Fruit fly (Drosophila melanogaster) whole organism, embryonic: Measurements from ENCODE around the gene CG14913.

Experiments
- CG10462 ChIP-seq: fragments of 200-800 bp; sonication (Bioruptor generic); optimal IDR thresholded peaks from 2 replicates; lab custom pipeline; 2016; ENCODE audit warnings: missing biosample characterization, missing genetic modification characterization
- CG12071 ChIP-seq: fragments of 200-800 bp; sonication (Bioruptor generic); optimal IDR thresholded peaks from 3 replicates; lab custom pipeline; 2018; ENCODE audit warnings: missing biosample characterization, mild to moderate bottlenecking, missing genetic modification characterization
- CG12219 ChIP-seq: fragments of 200-800 bp; sonication (Bioruptor generic); optimal IDR thresholded peaks from 3 replicates; lab custom pipeline; 2018; ENCODE audit warnings: missing biosample characterization, mild to moderate bottlenecking, missing genetic modification characterization
- CG13123 ChIP-seq: fragments of 200-800 bp; sonication (Bioruptor generic); optimal IDR thresholded peaks from 2 replicates; lab custom pipeline; 2016; ENCODE audit warnings: missing biosample characterization, missing genetic modification characterization
- CG16863 ChIP-seq: fragments of 200-800 bp; sonication (Bioruptor generic); optimal IDR thresholded peaks from 3 replicates; lab custom pipeline; 2016; ENCODE audit warnings: missing biosample characterization, missing genetic modification characterization
- CG18599 ChIP-seq: fragments of 200-800 bp; sonication (Bioruptor generic); optimal IDR thresholded peaks from 3 replicates; lab custom pipeline; 2017; ENCODE audit warnings: missing biosample characterization, missing genetic modification characterization, mild to moderate bottlenecking, moderate library complexity, missing genetic modification reagents
- CG18764 ChIP-seq: fragments of 200-800 bp; sonication (Bioruptor generic); optimal IDR thresholded peaks from 3 replicates; lab custom pipeline; 2016; ENCODE audit warnings: missing biosample characterization, missing genetic modification characterization
- CG2116 ChIP-seq: fragments of 200-800 bp; sonication (Bioruptor generic); optimal IDR thresholded peaks from 3 replicates; lab custom pipeline; 2018; ENCODE audit warnings: missing biosample characterization, mild to moderate bottlenecking, missing genetic modification characterization
- CG30020 ChIP-seq: fragments of 200-800 bp; optimal IDR thresholded peaks from 2 replicates; lab custom pipeline; 2019; ENCODE audit warnings: missing biosample characterization, mild to moderate bottlenecking, missing genetic modification characterization, moderate library complexity
- CG31365 ChIP-seq: fragments of 200-800 bp; sonication (Bioruptor generic); optimal IDR thresholded peaks from 2 replicates; lab custom pipeline; 2018; ENCODE audit warnings: missing biosample characterization, mild to moderate bottlenecking, missing genetic modification characterization
- CG34224 ChIP-seq: fragments of 200-800 bp; sonication (Bioruptor generic); IDR thresholded peaks from 3 replicates; pipeline ENCODE4 v1.3.6; 2022; ENCODE audit warnings: missing biosample characterization, missing genetic modification characterization; ENCODE audit not compliant: partially characterized antibody
- CG4360 ChIP-seq: fragments of 200-800 bp; sonication (Bioruptor generic); IDR thresholded peaks from 2 replicates; pipeline ENCODE4 v1.3.6; 2022; ENCODE audit warnings: missing biosample characterization, missing genetic modification characterization
- CG6813 ChIP-seq: fragments of 200-800 bp; sonication (Bioruptor generic); optimal IDR thresholded peaks from 2 replicates; lab custom pipeline; 2017; ENCODE audit warnings: missing biosample characterization, missing genetic modification characterization, mild to moderate bottlenecking, moderate library complexity, missing genetic modification reagents
- CG7745 ChIP-seq: fragments of 200-800 bp; sonication (Bioruptor generic); optimal IDR thresholded peaks from 2 replicates; lab custom pipeline; 2018; ENCODE audit warnings: missing biosample characterization, mild to moderate bottlenecking, missing genetic modification characterization, moderate library complexity
- CG9609 ChIP-seq: fragments of 200-800 bp; sonication (Bioruptor generic); optimal IDR thresholded peaks from 3 replicates; lab custom pipeline; 2016; ENCODE audit warnings: missing biosample characterization, missing genetic modification characterization
- D19B ChIP-seq: fragments of 200-800 bp; sonication (Bioruptor generic); optimal IDR thresholded peaks from 2 replicates; lab custom pipeline; 2017; ENCODE audit warnings: missing biosample characterization, mild to moderate bottlenecking, missing genetic modification characterization
- Hr39 ChIP-seq: fragments of >200 bp; optimal IDR thresholded peaks from 2 replicates; lab custom pipeline; 2017
- Hsf ChIP-seq: fragments of 200-800 bp; sonication (Bioruptor generic); optimal IDR thresholded peaks from 3 replicates; lab custom pipeline; 2016; ENCODE audit warnings: missing biosample characterization, missing genetic modification characterization
- Kr ChIP-seq: fragments of 200-800 bp; sonication (Bioruptor generic); optimal IDR thresholded peaks from 2 replicates; lab custom pipeline; 2017; ENCODE audit warnings: missing biosample characterization, mild to moderate bottlenecking, missing genetic modification characterization
- Meics ChIP-seq: fragments of 200-800 bp; sonication (Bioruptor generic); optimal IDR thresholded peaks from 2 replicates; lab custom pipeline; 2017; ENCODE audit warnings: missing biosample characterization, mild to moderate bottlenecking, missing genetic modification characterization
- NK7.1 ChIP-seq: fragments of 200-800 bp; sonication (Bioruptor generic); optimal IDR thresholded peaks from 3 replicates; lab custom pipeline; 2016; ENCODE audit warnings: missing biosample characterization, missing genetic modification characterization
- Nf-YA ChIP-seq: fragments of 200-800 bp; sonication (Bioruptor generic); IDR thresholded peaks from 2 replicates; pipeline ENCODE4 v1.3.6; 2022; ENCODE audit warnings: missing biosample characterization, missing genetic modification characterization
- Nf-YB ChIP-seq: fragments of 200-800 bp; sonication (Bioruptor generic); optimal IDR thresholded peaks from 3 replicates; lab custom pipeline; 2019; ENCODE audit warnings: missing biosample characterization, mild to moderate bottlenecking, missing genetic modification characterization, moderate library complexity
- Nf-YC ChIP-seq: fragments of 200-800 bp; optimal IDR thresholded peaks from 3 replicates; lab custom pipeline; 2019; ENCODE audit warnings: missing biosample characterization, mild to moderate bottlenecking, missing genetic modification characterization, moderate library complexity
- Taf1 ChIP-seq: fragments of 200-800 bp; sonication (Bioruptor generic); IDR thresholded peaks from 2 replicates; pipeline ENCODE4 v1.3.6; 2022; ENCODE audit warnings: missing biosample characterization, missing genetic modification characterization
- Usf ChIP-seq: fragments of 200-800 bp; sonication (Bioruptor generic); optimal IDR thresholded peaks from 2 replicates; lab custom pipeline; 2017; ENCODE audit warnings: missing genotype, missing biosample characterization, missing genetic modification characterization
- chinmo ChIP-seq: fragments of 200-800 bp; sonication (Bioruptor generic); IDR thresholded peaks from 4 replicates; pipeline ENCODE4 v1.3.6; 2022; ENCODE audit warnings: missing biosample characterization, missing genetic modification characterization; ENCODE audit not compliant: partially characterized antibody
- chm ChIP-seq: fragments of 200-800 bp; sonication (Bioruptor generic); IDR thresholded peaks from 2 replicates; pipeline ENCODE4 v1.3.6; 2022; ENCODE audit warnings: missing biosample characterization, missing genetic modification characterization
- crc ChIP-seq: fragments of 200-800 bp; sonication (Bioruptor generic); optimal IDR thresholded peaks from 2 replicates; lab custom pipeline; 2016; ENCODE audit warnings: missing biosample characterization, missing genetic modification characterization
- exex ChIP-seq: fragments of 200-800 bp; sonication (Bioruptor generic); optimal IDR thresholded peaks from 4 replicates; lab custom pipeline; 2018; ENCODE audit warnings: missing biosample characterization, mild to moderate bottlenecking, missing genetic modification characterization, moderate library complexity
- fd64A ChIP-seq: fragments of 200-800 bp; sonication (Bioruptor generic); optimal IDR thresholded peaks from 3 replicates; lab custom pipeline; 2018; ENCODE audit warnings: missing biosample characterization, mild to moderate bottlenecking, missing genetic modification characterization
- ftz-f1 ChIP-seq: fragments of 200-800 bp; sonication (Bioruptor generic); optimal IDR thresholded peaks from 2 replicates; lab custom pipeline; 2016; ENCODE audit warnings: missing biosample characterization, missing genetic modification characterization
- gro ChIP-seq: fragments of 200-800 bp; sonication (Bioruptor generic); optimal IDR thresholded peaks from 2 replicates; lab custom pipeline; 2016; ENCODE audit warnings: missing biosample characterization, missing genetic modification characterization
- gsb ChIP-seq: fragments of 200-800 bp; sonication (Bioruptor generic); IDR thresholded peaks from 2 replicates; pipeline ENCODE4 v1.3.6; 2022; ENCODE audit warnings: missing biosample characterization, missing genetic modification characterization
- hb ChIP-seq: fragments of 200-800 bp; sonication (Bioruptor generic); IDR thresholded peaks from 3 replicates; pipeline ENCODE4 v1.3.6; 2022; ENCODE audit warnings: missing biosample characterization, missing genetic modification characterization; ENCODE audit not compliant: partially characterized antibody
- her ChIP-seq: fragments of 200-800 bp; sonication (Bioruptor generic); optimal IDR thresholded peaks from 2 replicates; lab custom pipeline; 2016; ENCODE audit warnings: missing biosample characterization, missing genetic modification characterization
- lola ChIP-seq, 3 experiments: fragments of >200 bp in 2 of 3; fragments of 200-800 bp in 1 of 3; sonication (Bioruptor generic) in 1 of 3; optimal IDR thresholded peaks; 2 replicates each; lab custom pipeline; 2017 to 2019; ENCODE audit warnings: missing biosample characterization in 3 of 3, missing genetic modification characterization in 3 of 3, mild to moderate bottlenecking in 1 of 3, moderate library complexity in 1 of 3
- lov ChIP-seq, 2 experiments: fragments of 200-800 bp in 1 of 2; fragments of >200 bp in 1 of 2; sonication (Bioruptor generic) in 1 of 2; IDR thresholded peaks in 1 of 2; optimal IDR thresholded peaks in 1 of 2; 2 replicates in 1 of 2; 3 replicates in 1 of 2; pipeline versions ENCODE4 v1.3.6 to Lab custom; 2017 to 2022; ENCODE audit warnings: missing biosample characterization in 1 of 2, missing genetic modification characterization in 1 of 2
- mirr ChIP-seq: fragments of 200-800 bp; sonication (Bioruptor generic); optimal IDR thresholded peaks from 3 replicates; lab custom pipeline; 2018; ENCODE audit warnings: missing biosample characterization, mild to moderate bottlenecking, missing genetic modification characterization
- sima ChIP-seq: fragments of 200-800 bp; sonication (Bioruptor generic); optimal IDR thresholded peaks from 2 replicates; lab custom pipeline; 2016; ENCODE audit warnings: missing biosample characterization, missing genetic modification characterization
- slou ChIP-seq: fragments of 200-800 bp; sonication (Bioruptor generic); optimal IDR thresholded peaks from 3 replicates; lab custom pipeline; 2016; ENCODE audit warnings: missing biosample characterization, missing genetic modification characterization
- tll ChIP-seq, 2 experiments: fragments of 200-800 bp in 1 of 2; fragments of >200 bp in 1 of 2; sonication (Bioruptor generic) in 1 of 2; optimal IDR thresholded peaks; 2 replicates each; lab custom pipeline; 2017 to 2019; ENCODE audit warnings: missing biosample characterization in 2 of 2, missing genetic modification characterization in 2 of 2, mild to moderate bottlenecking in 1 of 2, moderate library complexity in 1 of 2
- tna ChIP-seq: fragments of 200-800 bp; sonication (Bioruptor generic); IDR thresholded peaks from 2 replicates; pipeline ENCODE4 v1.3.6; 2022; ENCODE audit warnings: missing biosample characterization, missing genetic modification characterization; ENCODE audit not compliant: partially characterized antibody
- zen2 ChIP-seq: fragments of 200-800 bp; sonication (Bioruptor generic); IDR thresholded peaks from 3 replicates; pipeline ENCODE4 v1.3.6; 2022; ENCODE audit warnings: missing biosample characterization, missing genetic modification characterization; ENCODE audit not compliant: partially characterized antibody

Gene CG14913

DNA sequence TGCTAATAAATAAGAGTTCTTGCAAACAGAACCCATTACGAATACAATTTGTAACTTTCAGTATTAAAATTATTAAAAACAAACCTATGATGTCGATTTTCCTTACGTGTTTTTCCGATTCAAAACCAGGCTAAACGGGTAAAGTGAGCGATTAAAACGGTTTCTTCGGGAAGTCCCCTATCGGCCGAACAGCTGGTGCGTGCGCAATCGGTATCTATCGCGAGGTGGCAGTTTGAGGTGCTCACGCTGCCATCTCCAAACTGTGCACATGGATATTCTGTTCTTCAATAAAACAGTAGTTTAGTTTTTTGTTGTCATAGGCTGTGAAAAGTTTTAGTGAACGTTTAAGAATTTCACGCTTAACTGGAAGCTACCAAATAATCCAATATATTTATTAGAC lies 27.6 kb upstream of the CG14913 start, which contains the start of gene TTLL4A (continued):
- TF ChIP-seq chinmo, result peak; percentile 98
- no peak for TF ChIP-seq Meics (GFP tag; lab: Kevin White, UChicago)
- peak; percentile 97 for TF ChIP-seq hb (GFP tag; lab: Robert Waterston, UW)
- no peak for TF ChIP-seq CG7745
- no peak for TF ChIP-seq sima
- no peak for TF ChIP-seq CG18599 (GFP tag; lab: Kevin White, UChicago)
- peak; percentile 96 for TF ChIP-seq tna (GFP tag; lab: Robert Waterston, UW)
- TF ChIP-seq chm (GFP tag; lab: Robert Waterston, UW), result no peak
- no peak for TF ChIP-seq Usf (GFP tag; lab: Kevin White, UChicago)
- no peak for TF ChIP-seq CG12071 (GFP tag; lab: Kevin White, UChicago)
- TF ChIP-seq gro (GFP tag; lab: Kevin White, UChicago), result peak; percentile 50
- no peak for TF ChIP-seq Kr (GFP tag; lab: Kevin White, UChicago)
- no peak for TF ChIP-seq Nf-YC
- no peak for TF ChIP-seq lov (optimal IDR thresholded peaks at IDR 0.05; lab: Kevin White, UChicago)
- TF ChIP-seq lov (GFP tag; IDR thresholded peaks at IDR 0.05; lab: Robert Waterston, UW), result no peak
- TF ChIP-seq Nf-YB (GFP tag; lab: Kevin White, UChicago), result no peak
- TF ChIP-seq CG16863, result no peak

- TF ChIP-seq CG30020 (tag; lab: Kevin White, UChicago), result peak; percentile 59
- no peak for TF ChIP-seq Nf-YA
These were observed 15.2 kb upstream of the CG14913 start, which contains the start of the genes aub and lectin-33A for dm6 chr2L:11001376-11002122. TSS of gene aub (minus strand) at chr2L:11001476. TSS of gene lectin-33A (plus strand) at chr2L:11002072.

DNA sequence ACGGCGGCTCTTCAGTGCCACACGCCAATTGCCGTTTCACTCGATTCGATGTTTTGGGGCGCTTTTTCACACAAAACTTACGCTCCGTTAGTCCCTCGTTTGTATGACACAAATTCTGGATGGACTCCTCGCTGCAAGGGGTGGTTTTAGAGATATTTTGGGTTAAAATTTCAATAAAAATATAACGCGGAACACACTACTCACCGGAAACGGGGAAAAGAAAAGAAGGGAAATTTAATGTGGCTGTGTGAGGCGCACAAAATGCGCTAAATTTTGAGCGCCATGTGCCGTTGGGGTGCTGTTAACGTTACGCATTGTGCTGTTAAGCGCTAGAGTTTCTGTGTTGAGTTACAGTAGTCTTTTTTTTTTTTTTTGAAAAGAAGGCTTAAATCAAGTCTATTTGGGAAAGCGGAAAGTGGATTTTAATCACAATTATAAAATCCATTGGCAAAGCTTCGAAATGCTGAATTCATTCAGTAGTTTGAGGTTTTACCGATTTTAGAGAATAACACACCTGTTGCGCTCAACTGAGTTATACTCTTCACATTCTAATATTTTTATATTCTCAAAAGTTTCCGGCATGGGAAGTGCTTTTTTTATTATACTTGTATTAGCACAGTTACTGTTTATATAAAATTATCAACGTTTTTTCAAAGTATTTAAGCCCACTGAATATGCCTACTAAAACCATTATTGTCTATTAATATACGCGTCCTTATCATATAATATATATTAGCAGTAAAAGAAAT lies 12.7 kb upstream of the CG14913 start, which contains the start of gene RpL9:
Gene RpL9 (minus strand): TSS at position 265 of the 749 bp plus-strand sequence.
- TF ChIP-seq crc (GFP tag; lab: Kevin White, UChicago) (peak; percentile 28), slou (GFP tag; lab: Kevin White, UChicago) (peak; percentile 9), CG31365 (peak; percentile 80), CG9609 (GFP tag; lab: Kevin White, UChicago) (peak; percentile 40), fd64A (no peak), gsb (GFP tag; lab: Robert Waterston, UW) (peak; percentile 46; the same call in 1 of the 2 replicates), her (GFP tag; lab: Kevin White, UChicago) (peak; percentile 81), CG2116 (GFP tag; lab: Kevin White, UChicago) (peak; percentile 69), CG18764 (peak; percentile 34), exex (tag; lab: Kevin White, UChicago) (peak; percentile 42), CG34224 (GFP tag; lab: Robert Waterston, UW) (no peak), CG4360 (GFP tag; lab: Robert Waterston, UW) (peak; percentile 23), Hr39 (no peak), CG13123 (GFP tag; lab: Kevin White, UChicago) (no peak), CG12219 (GFP tag; lab: Kevin White, UChicago) (peak; percentile 84), lola (GFP tag; optimal IDR thresholded peaks at IDR 0.05; lab: Kevin White, UChicago) (peak in 1 of 3 experiments; percentile 7), mirr (GFP tag; lab: Kevin White, UChicago) (no peak), CG10462 (no peak), D19B (peak; percentile 42), tll (GFP tag; optimal IDR thresholded peaks at IDR 0.05; lab: Kevin White, UChicago) (no peak), NK7.1 (peak; percentile 76), CG6813 (peak; percentile 89), ftz-f1 (GFP tag; lab: Kevin White, UChicago) (no peak), zen2 (GFP tag; lab: Robert Waterston, UW) (no peak), Hsf (peak; percentile 52), Taf1 (GFP tag; lab: Robert Waterston, UW) (0 out of 2 replicates have a peak, but pooled peaks have one; percentile 10)
